Fruit fly (Drosophila melanogaster) whole organism, wandering third instar larva: Measurements from ENCODE around the gene obst-H.

ENCODE experiments used
- CrebA ChIP-seq: fragments of 200-800 bp; sonication (Bioruptor generic); optimal IDR thresholded peaks from 2 replicates; lab custom pipeline; 2016; ENCODE audit warnings: missing biosample characterization, mild to moderate bottlenecking, missing genetic modification characterization, borderline replicate concordance
- Hr78 ChIP-seq: fragments of >200 bp; optimal IDR thresholded peaks from 2 replicates; lab custom pipeline; 2017; ENCODE audit warnings: missing biosample characterization, missing genetic modification characterization
- Jra ChIP-seq: sonication (Bioruptor generic); optimal IDR thresholded peaks from 2 replicates; lab custom pipeline; 2016; ENCODE audit warnings: missing biosample characterization, missing genetic modification characterization
- Myc ChIP-seq: fragments of >200 bp; optimal IDR thresholded peaks from 2 replicates; lab custom pipeline; 2017
- Sp1 ChIP-seq: fragments of 200-800 bp; sonication (Bioruptor generic); optimal IDR thresholded peaks from 3 replicates; lab custom pipeline; 2019; ENCODE audit warnings: missing biosample characterization, mild to moderate bottlenecking, missing genetic modification characterization, moderate library complexity
- brk ChIP-seq: fragments of 200-800 bp; sonication (Bioruptor generic); optimal IDR thresholded peaks from 2 replicates; lab custom pipeline; 2016; ENCODE audit warnings: missing biosample characterization, mild to moderate bottlenecking, missing genetic modification characterization
- h ChIP-seq: fragments of 200-800 bp; sonication (Bioruptor generic); optimal IDR thresholded peaks from 3 replicates; lab custom pipeline; 2016; ENCODE audit warnings: missing biosample characterization, mild to moderate bottlenecking, missing genetic modification characterization
- usp ChIP-seq: fragments of >200 bp; optimal IDR thresholded peaks from 2 replicates; lab custom pipeline; 2017; ENCODE audit warnings: missing biosample characterization, missing genetic modification characterization

DNA sequence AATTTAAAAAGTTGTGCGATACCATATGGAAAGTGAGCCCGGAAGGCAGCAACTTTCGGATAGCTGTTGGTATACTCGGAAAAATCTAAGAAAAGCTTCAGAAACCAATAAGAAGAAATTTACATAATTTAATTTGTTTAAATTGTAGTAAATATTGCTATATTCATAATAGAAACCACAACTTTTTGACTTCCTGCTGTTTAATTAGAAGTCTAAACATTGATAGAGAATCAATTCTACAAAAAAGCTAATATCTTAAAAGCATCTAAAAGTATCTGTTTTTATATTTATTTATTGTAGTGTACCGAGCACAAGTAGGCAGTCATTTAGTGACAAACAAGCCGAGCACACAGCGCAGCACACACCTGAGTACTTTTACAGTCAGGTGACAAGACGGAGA is 32.8 kb downstream of the obst-H start, which contains the start of gene CG13455:
- TF ChIP-seq Myc (no peak), Sp1 (GFP tag; lab: Kevin White, UChicago) (no peak), Hr78 (no peak), usp (GFP tag; lab: Kevin White, UChicago) (no peak), Jra (GFP tag; lab: Kevin White, UChicago) (no peak), CrebA (GFP tag; lab: Kevin White, UChicago) (no peak), h (GFP tag; lab: Kevin White, UChicago) (no peak), brk (GFP tag; lab: Kevin White, UChicago) (no peak)
